Worm (Caenorhabditis elegans): Measurements from ENCODE around the gene spc-1.

- TF ChIP-seq flt-1 (GFP tag; IDR thresholded peaks at IDR 0.05) (no peak), klf-2 (GFP tag; conservative IDR thresholded peaks at IDR 0.05) (no peak), ztf-29 (GFP tag; IDR thresholded peaks at IDR 0.05) (no peak), tab-1 (GFP tag; IDR thresholded peaks at IDR 0.05) (no peak), T22C8.4 (GFP tag; IDR thresholded peaks at IDR 0.05) (no peak), ref-1 (GFP tag; conservative IDR thresholded peaks at IDR 0.05) (no peak)
Measured at ce11 chrX:3156062-3156791, 29.3 kb upstream of the spc-1 start.
